Worm (Caenorhabditis elegans): ENCODE results near the gene ZK1290.10.

- TF ChIP-seq ref-1 (GFP tag; conservative IDR thresholded peaks at IDR 0.05) (no peak), flt-1 (GFP tag; IDR thresholded peaks at IDR 0.05) (no peak), med-1 (GFP tag; optimal IDR thresholded peaks at IDR 0.05; ENCODE audit: insufficient read depth) (no peak), ztf-29 (GFP tag; IDR thresholded peaks at IDR 0.05) (no peak), ztf-23 (GFP tag; IDR thresholded peaks at IDR 0.05) (no peak), cog-1 (tag; optimal IDR thresholded peaks at IDR 0.05) (no peak), T22C8.4 (GFP tag; IDR thresholded peaks at IDR 0.05) (no peak), klf-2 (GFP tag; conservative IDR thresholded peaks at IDR 0.05) (no peak)
Observed at ce11 chrII:7570305-7570704, 16.6 kb upstream of the ZK1290.10 start, which contains the start of gene F35D2.3.
